Worm (Caenorhabditis elegans) whole organism, mixed stage, embryonic: Measurements from ENCODE around the gene flp-19.

ENCODE experiments used
- bed-3 ChIP-seq: fragments of 200-800 bp; sonication (Bioruptor generic); optimal IDR thresholded peaks from 3 replicates; lab custom pipeline; 2018; ENCODE audit warnings: mild to moderate bottlenecking, missing genetic modification characterization, moderate library complexity, missing compliant biosample characterization
- ces-1 ChIP-seq: fragments of 150-350 bp; optimal IDR thresholded peaks from 2 replicates; lab custom pipeline; 2014; ENCODE audit warnings: missing biosample characterization, missing genetic modification reagents, missing genetic modification characterization
- drap-1 ChIP-seq: fragments of 200-800 bp; sonication (Bioruptor generic); optimal IDR thresholded peaks from 3 replicates; lab custom pipeline; 2018; ENCODE audit warnings: mild to moderate bottlenecking, missing genetic modification characterization, missing compliant biosample characterization
- elt-3 ChIP-seq: fragments of 150-350 bp; optimal IDR thresholded peaks from 2 replicates; lab custom pipeline; 2014; ENCODE audit warnings: missing biosample characterization, missing genetic modification characterization
- ham-2 ChIP-seq: fragments of 200-800 bp; sonication (Bioruptor generic); optimal IDR thresholded peaks from 2 replicates; lab custom pipeline; 2018; ENCODE audit warnings: mild to moderate bottlenecking, missing genetic modification characterization, missing compliant biosample characterization
- lin-13 ChIP-seq: fragments of 150-350 bp; optimal IDR thresholded peaks from 2 replicates; lab custom pipeline; 2014; ENCODE audit warnings: missing biosample characterization, missing genetic modification characterization
- mab-5 ChIP-seq: fragments of 150-350 bp; optimal IDR thresholded peaks from 2 replicates; lab custom pipeline; 2014; ENCODE audit warnings: missing biosample characterization, missing genetic modification characterization
- nhr-12 ChIP-seq: fragments of 150-350 bp; optimal IDR thresholded peaks from 2 replicates; lab custom pipeline; 2014; ENCODE audit warnings: missing biosample characterization, missing genetic modification characterization
- nhr-237 ChIP-seq: fragments of 150-350 bp; optimal IDR thresholded peaks from 2 replicates; lab custom pipeline; 2014; ENCODE audit warnings: missing biosample characterization, missing genetic modification characterization
- nhr-76 ChIP-seq: sonication (generic microtip); optimal IDR thresholded peaks from 2 replicates; lab custom pipeline; 2017; ENCODE audit warnings: missing biosample characterization, missing genetic modification characterization
- snpc-4 ChIP-seq: fragments of 150-350 bp; optimal IDR thresholded peaks from 2 replicates; lab custom pipeline; 2014; ENCODE audit warnings: missing biosample characterization, missing genetic modification characterization
- unc-39 ChIP-seq: fragments of 150-350 bp; optimal IDR thresholded peaks from 2 replicates; lab custom pipeline; 2014; ENCODE audit warnings: missing biosample characterization, missing genetic modification characterization
- unc-62 ChIP-seq: fragments of 150-350 bp; optimal IDR thresholded peaks from 2 replicates; lab custom pipeline; 2014; ENCODE audit warnings: missing biosample characterization, missing genetic modification reagents, missing genetic modification characterization
- ztf-11 ChIP-seq: fragments of 150-350 bp; optimal IDR thresholded peaks from 2 replicates; lab custom pipeline; 2014; ENCODE audit warnings: missing biosample characterization, missing genetic modification characterization

- TF ChIP-seq nhr-12 (tag; lab: Kevin White, UChicago) (no peak), nhr-237 (tag; lab: Kevin White, UChicago) (no peak), nhr-76 (tag; lab: Kevin White, UChicago) (no peak), unc-39 (tag; lab: Kevin White, UChicago) (no peak), elt-3 (tag; lab: Kevin White, UChicago) (no peak), mab-5 (tag; lab: Kevin White, UChicago) (no peak), unc-62 (GFP tag; lab: Kevin White, UChicago) (no peak), drap-1 (no peak), ces-1 (no peak), ham-2 (GFP tag; lab: Kevin White, UChicago) (no peak), lin-13 (tag; lab: Kevin White, UChicago) (no peak), snpc-4 (tag; lab: Kevin White, UChicago) (no peak), bed-3 (GFP tag; lab: Kevin White, UChicago) (no peak), ztf-11 (tag; lab: Kevin White, UChicago) (no peak)
These were observed 13.7 kb upstream of the flp-19 start for ce11 chrX:10590772-10591171.
